Fruit fly (Drosophila melanogaster) whole organism, embryonic: ENCODE results near the gene CG33332.

Experiments
- Bteb2 ChIP-seq: fragments of 200-800 bp; sonication (Bioruptor generic); optimal IDR thresholded peaks from 2 replicates; lab custom pipeline; 2016; ENCODE audit warnings: missing biosample characterization, missing genetic modification characterization
- CG10267 ChIP-seq: fragments of 200-800 bp; sonication (Bioruptor generic); optimal IDR thresholded peaks from 2 replicates; lab custom pipeline; 2018; ENCODE audit warnings: missing biosample characterization, mild to moderate bottlenecking, missing genetic modification characterization, moderate library complexity
- CG12769 ChIP-seq: fragments of 200-800 bp; sonication (Bioruptor generic); optimal IDR thresholded peaks from 2 replicates; lab custom pipeline; 2019; ENCODE audit warnings: missing biosample characterization, mild to moderate bottlenecking, missing genetic modification characterization, moderate library complexity
- CG12942 ChIP-seq: fragments of 200-800 bp; sonication (Bioruptor generic); optimal IDR thresholded peaks from 3 replicates; lab custom pipeline; 2016; ENCODE audit warnings: missing biosample characterization, missing genetic modification characterization
- CG15696 ChIP-seq: fragments of 200-800 bp; sonication (Bioruptor generic); optimal IDR thresholded peaks from 2 replicates; lab custom pipeline; 2019; ENCODE audit warnings: missing biosample characterization, mild to moderate bottlenecking, missing genetic modification characterization, moderate library complexity
- CG1602 ChIP-seq: fragments of 200-800 bp; sonication (Bioruptor generic); optimal IDR thresholded peaks from 3 replicates; lab custom pipeline; 2016; ENCODE audit warnings: missing biosample characterization, missing genetic modification characterization
- CG16815 ChIP-seq: fragments of 200-800 bp; sonication (Bioruptor generic); optimal IDR thresholded peaks from 3 replicates; lab custom pipeline; 2017; ENCODE audit warnings: missing biosample characterization, mild to moderate bottlenecking, missing genetic modification characterization
- CG16863 ChIP-seq: fragments of 200-800 bp; sonication (Bioruptor generic); optimal IDR thresholded peaks from 3 replicates; lab custom pipeline; 2016; ENCODE audit warnings: missing biosample characterization, missing genetic modification characterization
- CG2116 ChIP-seq: fragments of 200-800 bp; sonication (Bioruptor generic); optimal IDR thresholded peaks from 3 replicates; lab custom pipeline; 2018; ENCODE audit warnings: missing biosample characterization, mild to moderate bottlenecking, missing genetic modification characterization
- CG2120 ChIP-seq: fragments of 200-800 bp; sonication (Bioruptor generic); optimal IDR thresholded peaks from 3 replicates; lab custom pipeline; 2016; ENCODE audit warnings: missing biosample characterization, missing genetic modification characterization
- CG2199 ChIP-seq: fragments of 200-800 bp; sonication (Bioruptor generic); IDR thresholded peaks from 3 replicates; pipeline ENCODE4 v1.3.6; 2022; ENCODE audit warnings: missing biosample characterization, missing genetic modification characterization
- CG2202 ChIP-seq: fragments of 200-800 bp; sonication (Bioruptor generic); optimal IDR thresholded peaks from 2 replicates; lab custom pipeline; 2018; ENCODE audit warnings: missing biosample characterization, mild to moderate bottlenecking, missing genetic modification characterization
- CG32767 ChIP-seq: fragments of 200-800 bp; sonication (Bioruptor generic); IDR thresholded peaks from 2 replicates; pipeline ENCODE4 v1.3.6; 2022; ENCODE audit warnings: missing biosample characterization, missing genetic modification characterization
- CG4360 ChIP-seq: fragments of 200-800 bp; sonication (Bioruptor generic); IDR thresholded peaks from 2 replicates; pipeline ENCODE4 v1.3.6; 2022; ENCODE audit warnings: missing biosample characterization, missing genetic modification characterization
- CG6683 ChIP-seq: fragments of 200-800 bp; sonication (Bioruptor generic); optimal IDR thresholded peaks from 2 replicates; lab custom pipeline; 2017; ENCODE audit warnings: missing biosample characterization, mild to moderate bottlenecking, missing genetic modification characterization, missing genetic modification reagents
- CG7839 ChIP-seq: fragments of 200-800 bp; sonication (Bioruptor generic); optimal IDR thresholded peaks from 3 replicates; lab custom pipeline; 2018; ENCODE audit warnings: missing biosample characterization, mild to moderate bottlenecking, missing genetic modification characterization, moderate library complexity
- CG8359 ChIP-seq: fragments of 200-800 bp; sonication (Bioruptor generic); optimal IDR thresholded peaks from 2 replicates; lab custom pipeline; 2017; ENCODE audit warnings: missing biosample characterization, mild to moderate bottlenecking, missing genetic modification characterization, borderline replicate concordance
- CG9817 ChIP-seq: fragments of 200-800 bp; sonication (Bioruptor generic); optimal IDR thresholded peaks from 2 replicates; lab custom pipeline; 2018; ENCODE audit warnings: missing biosample characterization, mild to moderate bottlenecking, missing genetic modification characterization, moderate library complexity
- CG9876 ChIP-seq: fragments of 200-800 bp; sonication (Bioruptor generic); optimal IDR thresholded peaks from 2 replicates; lab custom pipeline; 2016; ENCODE audit warnings: missing biosample characterization, missing genetic modification characterization
- Ets97D ChIP-seq: fragments of 200-800 bp; sonication (Bioruptor generic); optimal IDR thresholded peaks from 3 replicates; lab custom pipeline; 2016; ENCODE audit warnings: missing biosample characterization, missing genetic modification characterization
- Fer3 ChIP-seq: fragments of 200-800 bp; sonication (Bioruptor generic); optimal IDR thresholded peaks from 2 replicates; lab custom pipeline; 2018; ENCODE audit warnings: missing biosample characterization, mild to moderate bottlenecking, missing genetic modification characterization, moderate library complexity
- Gsc ChIP-seq: fragments of 200-800 bp; sonication (Bioruptor generic); IDR thresholded peaks from 2 replicates; pipeline ENCODE4 v1.3.6; 2022; ENCODE audit warnings: missing biosample characterization, missing genetic modification characterization
- Gug ChIP-seq: fragments of 200-800 bp; sonication (Bioruptor generic); IDR thresholded peaks from 4 replicates; pipeline ENCODE4 v1.3.6; 2022; ENCODE audit warnings: missing biosample characterization, missing genetic modification characterization
- HLH3B ChIP-seq: fragments of 200-800 bp; sonication (Bioruptor generic); IDR thresholded peaks from 2 replicates; pipeline ENCODE4 v1.3.6; 2022; ENCODE audit warnings: missing biosample characterization, missing genetic modification characterization
- Hr3 ChIP-seq: fragments of 200-800 bp; sonication (Bioruptor generic); optimal IDR thresholded peaks from 3 replicates; lab custom pipeline; 2016; ENCODE audit warnings: missing biosample characterization, missing genetic modification characterization
- Kr ChIP-seq: fragments of 200-800 bp; sonication (Bioruptor generic); optimal IDR thresholded peaks from 2 replicates; lab custom pipeline; 2017; ENCODE audit warnings: missing biosample characterization, mild to moderate bottlenecking, missing genetic modification characterization
- NC2α ChIP-seq: fragments of 200-800 bp; sonication (Bioruptor generic); optimal IDR thresholded peaks from 2 replicates; lab custom pipeline; 2016; ENCODE audit warnings: missing biosample characterization, missing genetic modification characterization
- PHDP ChIP-seq: fragments of 200-800 bp; sonication (Bioruptor generic); optimal IDR thresholded peaks from 3 replicates; lab custom pipeline; 2018; ENCODE audit warnings: missing biosample characterization, mild to moderate bottlenecking, missing genetic modification characterization, moderate library complexity
- Sin3A ChIP-seq: fragments of >200 bp; optimal IDR thresholded peaks from 2 replicates; lab custom pipeline; 2018
- Six4 ChIP-seq: fragments of 200-800 bp; sonication (Bioruptor generic); optimal IDR thresholded peaks from 2 replicates; lab custom pipeline; 2016; ENCODE audit warnings: missing biosample characterization, missing genetic modification characterization
- amos ChIP-seq: fragments of 200-800 bp; sonication (Bioruptor generic); IDR thresholded peaks from 2 replicates; pipeline ENCODE4 v1.3.6; 2022; ENCODE audit warnings: missing biosample characterization, missing genetic modification characterization; ENCODE audit not compliant: partially characterized antibody
- bsh ChIP-seq, 2 experiments: fragments of 200-800 bp; sonication (Bioruptor generic); optimal IDR thresholded peaks; 2 replicates each; lab custom pipeline; 2017 to 2018; ENCODE audit warnings: mild to moderate bottlenecking in 2 of 2, missing biosample characterization in 2 of 2, missing genetic modification characterization in 2 of 2, moderate library complexity in 1 of 2
- ci ChIP-seq: fragments of 200-800 bp; sonication (Bioruptor generic); IDR thresholded peaks from 3 replicates; pipeline ENCODE4 v1.3.6; 2022; ENCODE audit warnings: missing biosample characterization, missing genetic modification characterization
- da ChIP-seq: fragments of 200-800 bp; sonication (Bioruptor generic); optimal IDR thresholded peaks from 2 replicates; lab custom pipeline; 2016; ENCODE audit warnings: missing biosample characterization, missing genetic modification characterization
- dimm ChIP-seq: fragments of 200-800 bp; sonication (Bioruptor generic); IDR thresholded peaks from 2 replicates; pipeline ENCODE4 v1.3.6; 2022; ENCODE audit warnings: missing biosample characterization, missing genetic modification characterization
- disco-r ChIP-seq: fragments of 200-800 bp; sonication (Bioruptor generic); optimal IDR thresholded peaks from 2 replicates; lab custom pipeline; 2016; ENCODE audit warnings: missing biosample characterization, missing genetic modification characterization
- emc ChIP-seq: fragments of 200-800 bp; sonication (Bioruptor generic); optimal IDR thresholded peaks from 2 replicates; lab custom pipeline; 2016; ENCODE audit warnings: missing biosample characterization, missing genetic modification characterization
- ems ChIP-seq: fragments of 200-800 bp; sonication (Bioruptor generic); optimal IDR thresholded peaks from 3 replicates; lab custom pipeline; 2016; ENCODE audit warnings: missing biosample characterization, missing genetic modification characterization
- hb ChIP-seq: fragments of 200-800 bp; sonication (Bioruptor generic); IDR thresholded peaks from 3 replicates; pipeline ENCODE4 v1.3.6; 2022; ENCODE audit warnings: missing biosample characterization, missing genetic modification characterization; ENCODE audit not compliant: partially characterized antibody
- ken ChIP-seq: fragments of 200-800 bp; sonication (Bioruptor generic); IDR thresholded peaks from 3 replicates; pipeline ENCODE4 v1.3.6; 2022; ENCODE audit warnings: missing biosample characterization, missing genetic modification characterization
- mirr ChIP-seq: fragments of 200-800 bp; sonication (Bioruptor generic); optimal IDR thresholded peaks from 3 replicates; lab custom pipeline; 2018; ENCODE audit warnings: missing biosample characterization, mild to moderate bottlenecking, missing genetic modification characterization
- pum ChIP-seq: fragments of 200-800 bp; sonication (Bioruptor generic); optimal IDR thresholded peaks from 2 replicates; lab custom pipeline; 2016; ENCODE audit warnings: missing biosample characterization, missing genetic modification characterization
- sc ChIP-seq, 3 experiments: fragments of >200 bp in 2 of 3; fragments of 200-800 bp in 1 of 3; sonication (Bioruptor generic) in 1 of 3; optimal IDR thresholded peaks; 2 replicates in 2 of 3; 3 replicates in 1 of 3; lab custom pipeline; 2017; ENCODE audit warnings: mild to moderate bottlenecking in 1 of 3, missing biosample characterization in 1 of 3, missing genetic modification characterization in 1 of 3, missing genetic modification reagents in 1 of 3
- sob ChIP-seq: fragments of 200-800 bp; sonication (Bioruptor generic); IDR thresholded peaks from 2 replicates; pipeline ENCODE4 v1.3.6; 2022; ENCODE audit warnings: missing biosample characterization, missing genetic modification characterization
- tap ChIP-seq: fragments of 200-800 bp; optimal IDR thresholded peaks from 3 replicates; lab custom pipeline; 2019; ENCODE audit warnings: missing biosample characterization, mild to moderate bottlenecking, missing genetic modification characterization, moderate library complexity
- tup ChIP-seq: fragments of 200-800 bp; sonication (Bioruptor generic); optimal IDR thresholded peaks from 2 replicates; lab custom pipeline; 2016; ENCODE audit warnings: missing biosample characterization, mild to moderate bottlenecking, missing genetic modification characterization, moderate library complexity
- unc-4 ChIP-seq: fragments of 200-800 bp; sonication (Bioruptor generic); IDR thresholded peaks from 2 replicates; pipeline ENCODE4 v1.3.6; 2022; ENCODE audit warnings: missing biosample characterization, missing genetic modification characterization; ENCODE audit not compliant: partially characterized antibody
- wek ChIP-seq: fragments of 200-800 bp; sonication (Bioruptor generic); optimal IDR thresholded peaks from 3 replicates; lab custom pipeline; 2018; ENCODE audit warnings: missing biosample characterization, mild to moderate bottlenecking, missing genetic modification characterization, moderate library complexity
- wor ChIP-seq: fragments of 200-800 bp; sonication (Bioruptor generic); IDR thresholded peaks from 2 replicates; pipeline ENCODE4 v1.3.6; 2022; ENCODE audit warnings: missing biosample characterization, missing genetic modification characterization
- z ChIP-seq: fragments of 200-800 bp; sonication (Bioruptor generic); IDR thresholded peaks from 3 replicates; pipeline ENCODE4 v1.3.6; 2022; ENCODE audit warnings: missing biosample characterization, missing genetic modification characterization

CG33332 gene

dm6 chr3R:14898280-14898756 lies 12.1 kb downstream of the CG33332 start, which contains the start of the genes Nup93-2 and CG3817:
Gene Nup93-2, minus strand, starts transcription at chr3R:14898372.
Gene CG3817, plus strand, starts transcription at chr3R:14898739.
- TF ChIP-seq CG16815 (GFP tag; lab: Kevin White, UChicago) (peak; percentile 20), ems (GFP tag; lab: Kevin White, UChicago) (no peak), ci (GFP tag; lab: Robert Waterston, UW) (peak; percentile 38; the same call in 1 of the 3 replicates), da (no peak), Fer3 (tag; lab: Kevin White, UChicago) (peak; percentile 28), Six4 (GFP tag; lab: Kevin White, UChicago) (peak; percentile 58), amos (GFP tag; lab: Robert Waterston, UW) (peak; percentile 66), Hr3 (peak; percentile 72), CG2120 (peak; percentile 64), tap (tag; lab: Kevin White, UChicago) (no peak), NC2α (GFP tag; lab: Kevin White, UChicago) (no peak), Ets97D (peak; percentile 52), CG2202 (no peak), CG9817 (tag; lab: Kevin White, UChicago) (peak; percentile 89), bsh (GFP tag; optimal IDR thresholded peaks at IDR 0.05; lab: Kevin White, UChicago) (peak in 1 of 2 experiments; percentile 43), tup (GFP tag; lab: Kevin White, UChicago) (no peak), CG15696 (tag; lab: Kevin White, UChicago) (peak; percentile 17), disco-r (no peak), Bteb2 (no peak), HLH3B (GFP tag; lab: Robert Waterston, UW) (no peak), sc (optimal IDR thresholded peaks at IDR 0.05; lab: Kevin White, UChicago) (no peak), sc (GFP tag; optimal IDR thresholded peaks at IDR 0.05; lab: Kevin White, UChicago) (no peak), CG10267 (peak; percentile 86), CG4360 (GFP tag; lab: Robert Waterston, UW) (no peak), mirr (GFP tag; lab: Kevin White, UChicago) (no peak), CG32767 (GFP tag; lab: Robert Waterston, UW) (no peak), z (GFP tag; lab: Robert Waterston, UW) (no peak), unc-4 (GFP tag; lab: Robert Waterston, UW) (peak; percentile 74), Kr (GFP tag; lab: Kevin White, UChicago) (no peak), CG8359 (GFP tag; lab: Kevin White, UChicago) (no peak), wor (GFP tag; lab: Robert Waterston, UW) (no peak), CG2199 (no peak), CG7839 (peak; percentile 83), Gsc (GFP tag; lab: Robert Waterston, UW) (0 out of 2 replicates have a peak, but pooled peaks have one; percentile 34), ken (GFP tag; lab: Robert Waterston, UW) (peak; percentile 69; the same call in 2 of the 3 replicates), pum (peak; percentile 57), Sin3A (lab: Kevin White, UChicago) (no peak), CG12942 (GFP tag; lab: Kevin White, UChicago) (peak; percentile 17), CG12769 (tag; lab: Kevin White, UChicago) (no peak), CG1602 (GFP tag; lab: Kevin White, UChicago) (peak; percentile 57), sob (peak; percentile 89), CG2116 (no peak), Gug (peak; percentile 59; the same call in 2 of the 4 replicates), emc (GFP tag; lab: Kevin White, UChicago) (no peak), wek (GFP tag; lab: Kevin White, UChicago) (no peak), hb (GFP tag; lab: Robert Waterston, UW) (0 out of 3 replicates have a peak, but pooled peaks have one; percentile 52), CG9876 (GFP tag; lab: Kevin White, UChicago) (no peak), CG16863 (GFP tag; lab: Kevin White, UChicago) (no peak), dimm (GFP tag; lab: Robert Waterston, UW) (no peak), CG6683 (GFP tag; lab: Kevin White, UChicago) (no peak), PHDP (tag; lab: Kevin White, UChicago) (peak; percentile 22)
